Fruit fly (Drosophila melanogaster): ENCODE measurements around the gene CG32365.

CG32365 gene

dm6 chr3L:7841254-7841964, 27.4 kb upstream of the CG32365 start (continued):
- TF ChIP-seq CG12236 (GFP tag; optimal IDR thresholded peaks at IDR 0.05) (no peak), pb (GFP tag; optimal IDR thresholded peaks at IDR 0.05) (no peak), crc (GFP tag; optimal IDR thresholded peaks at IDR 0.05) (no peak), hbn (GFP tag; IDR thresholded peaks at IDR 0.05; ENCODE audit: partially characterized antibody) (no peak), ranshi (GFP tag; IDR thresholded peaks at IDR 0.05) (no peak), grau (tag; optimal IDR thresholded peaks at IDR 0.05) (no peak), H15 (GFP tag; IDR thresholded peaks at IDR 0.05) (no peak), CG15269 (tag; optimal IDR thresholded peaks at IDR 0.05) (no peak), bbx (GFP tag; IDR thresholded peaks at IDR 0.05; ENCODE audit: partially characterized antibody) (no peak), Ravus (GFP tag; IDR thresholded peaks at IDR 0.05) (peak; percentile 3; the same call in 1 of the 2 replicates), CG34422 (GFP tag; IDR thresholded peaks at IDR 0.05) (no peak), CG12391 (tag; optimal IDR thresholded peaks at IDR 0.05) (peak; percentile 25), bab2 (GFP tag; optimal IDR thresholded peaks at IDR 0.05) (peak; percentile 12), Hr3 (GFP tag; optimal IDR thresholded peaks at IDR 0.05) (no peak), croc (GFP tag; conservative IDR thresholded peaks at IDR 0.05) (no peak), tio (GFP tag; optimal IDR thresholded peaks at IDR 0.05) (no peak), Hr39 (optimal IDR thresholded peaks at IDR 0.05) (no peak), chn (GFP tag; optimal IDR thresholded peaks at IDR 0.05) (no peak), CG5245 (GFP tag; optimal IDR thresholded peaks at IDR 0.05) (no peak), ro (GFP tag; IDR thresholded peaks at IDR 0.05) (no peak), gce (GFP tag; IDR thresholded peaks at IDR 0.05) (0 out of 3 replicates have a peak, but pooled peaks have one; percentile 14), Med (GFP tag) (peak; percentile 78), CG10147 (GFP tag; optimal IDR thresholded peaks at IDR 0.05) (no peak), gro (GFP tag; optimal IDR thresholded peaks at IDR 0.05) (no peak), CG12299 (tag; optimal IDR thresholded peaks at IDR 0.05) (no peak), CG17359 (tag; optimal IDR thresholded peaks at IDR 0.05) (peak; percentile 0), esg (GFP tag; conservative IDR thresholded peaks at IDR 0.05) (0 out of 2 replicates have a peak, but pooled peaks have one; percentile 19), CG14965 (GFP tag; optimal IDR thresholded peaks at IDR 0.05; ENCODE audit: borderline replicate concordance) (no peak), CG10979 (tag; optimal IDR thresholded peaks at IDR 0.05) (peak; percentile 6), Hmx (GFP tag; optimal IDR thresholded peaks at IDR 0.05) (no peak), CG10462 (GFP tag; optimal IDR thresholded peaks at IDR 0.05) (no peak), CG14667 (GFP tag; IDR thresholded peaks at IDR 0.05) (no peak), Hsf (GFP tag; optimal IDR thresholded peaks at IDR 0.05) (no peak), org-1 (GFP tag; optimal IDR thresholded peaks at IDR 0.05) (no peak), salm (tag; optimal IDR thresholded peaks at IDR 0.05) (no peak), tll (GFP tag; optimal IDR thresholded peaks at IDR 0.05) (no peak), Sox102F (GFP tag; optimal IDR thresholded peaks at IDR 0.05) (peak; percentile 33), tin (GFP tag; optimal IDR thresholded peaks at IDR 0.05) (no peak), gcm (GFP tag; optimal IDR thresholded peaks at IDR 0.05) (no peak), tup (GFP tag; optimal IDR thresholded peaks at IDR 0.05) (no peak), Ets65A (GFP tag) (peak; percentile 42), fd96Cb (tag; optimal IDR thresholded peaks at IDR 0.05) (no peak), ash1 (GFP tag; optimal IDR thresholded peaks at IDR 0.05) (no peak), CG18262 (tag; optimal IDR thresholded peaks at IDR 0.05) (peak; percentile 19), CG16813 (GFP tag; IDR thresholded peaks at IDR 0.05; ENCODE audit: partially characterized antibody) (no peak), caup (GFP tag; optimal IDR thresholded peaks at IDR 0.05; ENCODE audit: severe bottlenecking) (no peak), ttk (GFP tag; IDR thresholded peaks at IDR 0.05) (peak; percentile 49; the same call in 1 of the 2 replicates), CG30020 (tag; optimal IDR thresholded peaks at IDR 0.05) (no peak), ewg (GFP tag; optimal IDR thresholded peaks at IDR 0.05) (no peak), sima (GFP tag; optimal IDR thresholded peaks at IDR 0.05) (no peak)

All from whole organism, embryonic.